Worm (Caenorhabditis elegans) whole organism, young adult: ENCODE measurements around the gene sto-4.

Experiments
- F23B12.7 ChIP-seq: sonication (generic microtip); optimal IDR thresholded peaks from 2 replicates; lab custom pipeline; 2017; ENCODE audit warnings: missing genetic modification characterization, mild to moderate bottlenecking, missing compliant biosample characterization, antibody characterized with exemption, moderate library complexity; ENCODE audit not compliant: insufficient read depth
- akir-1 ChIP-seq: fragments of 200-800 bp; sonication (Bioruptor generic); optimal IDR thresholded peaks from 2 replicates; lab custom pipeline; 2018; ENCODE audit warnings: mild to moderate bottlenecking, missing genetic modification characterization, moderate library complexity, missing compliant biosample characterization
- ama-1 ChIP-seq, 3 experiments: fragments of 150-350 bp in 1 of 3; sonication (generic microtip) in 2 of 3; optimal IDR thresholded peaks; 2 replicates each; lab custom pipeline; 2014 to 2018; ENCODE audit warnings: missing biosample characterization in 2 of 3, missing genetic modification characterization in 2 of 3, missing genetic modification reagents in 2 of 3
- cebp-1 ChIP-seq, 2 experiments: fragments of 200-800 bp in 1 of 2; sonication (Bioruptor generic) in 1 of 2; sonication (generic microtip) in 1 of 2; IDR thresholded peaks in 1 of 2; optimal IDR thresholded peaks in 1 of 2; 2 replicates each; pipeline versions ENCODE4 v1.3.6 to Lab custom; 2017 to 2022; ENCODE audit warnings: missing compliant biosample characterization in 2 of 2, missing genetic modification characterization in 2 of 2, mild to moderate bottlenecking in 1 of 2, missing genetic modification reagents in 1 of 2, moderate library complexity in 1 of 2
- die-1 ChIP-seq: sonication (generic microtip); optimal IDR thresholded peaks from 2 replicates; lab custom pipeline; 2016; ENCODE audit warnings: missing genotype, mild to moderate bottlenecking, missing genetic modification characterization, missing compliant biosample characterization
- dpl-1 ChIP-seq: fragments of 150-350 bp; optimal IDR thresholded peaks from 2 replicates; lab custom pipeline; 2014; ENCODE audit warnings: missing biosample characterization, missing genetic modification reagents, missing genetic modification characterization
- egl-18 ChIP-seq: fragments of 200-800 bp; sonication (Bioruptor generic); IDR thresholded peaks from 2 replicates; pipeline ENCODE4 v1.3.6; 2022; ENCODE audit warnings: missing genetic modification reagents, missing genetic modification characterization, missing compliant biosample characterization
- ekl-4 ChIP-seq: fragments of 200-800 bp; sonication (Bioruptor generic); IDR thresholded peaks from 2 replicates; pipeline ENCODE4 v1.3.6; 2022; ENCODE audit warnings: missing genetic modification reagents, missing genetic modification characterization, missing compliant biosample characterization
- ets-4 ChIP-seq: fragments of 200-800 bp; sonication (Bioruptor generic); optimal IDR thresholded peaks from 2 replicates; lab custom pipeline; 2018; ENCODE audit warnings: mild to moderate bottlenecking, missing genetic modification characterization, missing compliant biosample characterization
- let-526 ChIP-seq: fragments of 200-800 bp; sonication (Bioruptor generic); IDR thresholded peaks from 2 replicates; pipeline ENCODE4 v1.3.6; 2022; ENCODE audit warnings: missing genetic modification reagents, missing genetic modification characterization, missing compliant biosample characterization
- nfya-1 ChIP-seq: sonication (generic microtip); optimal IDR thresholded peaks from 2 replicates; lab custom pipeline; 2017; ENCODE audit warnings: antibody characterized with exemption, missing compliant biosample characterization, missing genetic modification characterization, borderline replicate concordance; ENCODE audit not compliant: insufficient read depth
- pha-4 ChIP-seq: fragments of 150-350 bp; sonication (generic microtip); optimal IDR thresholded peaks from 2 replicates; lab custom pipeline; 2014; ENCODE audit warnings: missing biosample characterization, missing genetic modification reagents, missing genetic modification characterization
- rec-8 ChIP-seq, 2 experiments: sonication (generic microtip); optimal IDR thresholded peaks; 2 replicates each; lab custom pipeline; 2016; ENCODE audit warnings: mild to moderate bottlenecking in 2 of 2, missing genetic modification characterization in 2 of 2, missing genetic modification reagents in 2 of 2, missing genotype in 2 of 2, missing biosample characterization in 1 of 2, missing compliant biosample characterization in 1 of 2, moderate library complexity in 1 of 2
- sptf-2 ChIP-seq: fragments of 200-800 bp; sonication (Bioruptor generic); optimal IDR thresholded peaks from 2 replicates; lab custom pipeline; 2018; ENCODE audit warnings: mild to moderate bottlenecking, missing genetic modification characterization, missing compliant biosample characterization

DNA sequence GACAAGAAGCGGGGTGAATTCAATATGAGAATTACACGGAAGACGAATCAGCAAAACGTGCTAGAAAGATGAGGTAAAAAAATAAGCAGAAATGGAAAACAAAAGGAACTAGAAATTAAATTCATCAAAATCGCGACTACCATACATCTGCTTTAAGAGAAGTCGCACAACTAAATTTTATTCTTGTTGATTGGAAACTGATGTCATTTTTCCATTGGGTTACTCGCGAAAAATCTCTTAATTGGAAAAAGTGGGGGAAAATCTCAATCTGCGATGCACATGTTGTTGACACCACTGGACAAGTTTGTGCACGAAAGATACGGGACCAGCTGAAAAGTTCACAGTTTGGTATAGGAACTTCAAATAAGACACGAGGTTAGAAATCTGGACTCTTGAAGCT is 47.0 kb upstream of the sto-4 start:
- TF ChIP-seq pha-4 (no peak), sptf-2 (GFP tag; lab: Kevin White, UChicago) (no peak), ekl-4 (GFP tag; lab: Robert Waterston, UW) (no peak), die-1 (tag; lab: Kevin White, UChicago) (no peak), F23B12.7 (tag; lab: Kevin White, UChicago) (no peak), let-526 (GFP tag; lab: Robert Waterston, UW) (no peak), dpl-1 (GFP tag; lab: Kevin White, UChicago) (no peak), rec-8 (tag; optimal IDR thresholded peaks at IDR 0.05; lab: Kevin White, UChicago) (no peak), ama-1 (optimal IDR thresholded peaks at IDR 0.05; lab: Kevin White, UChicago) (no peak), ama-1 (GFP tag; optimal IDR thresholded peaks at IDR 0.05; lab: Kevin White, UChicago) (no peak), ets-4 (GFP tag; lab: Kevin White, UChicago) (no peak), nfya-1 (tag; lab: Kevin White, UChicago) (no peak), cebp-1 (GFP tag; IDR thresholded peaks at IDR 0.05; lab: Robert Waterston, UW) (no peak), cebp-1 (tag; optimal IDR thresholded peaks at IDR 0.05; lab: Kevin White, UChicago) (no peak), akir-1 (GFP tag; lab: Kevin White, UChicago) (no peak), egl-18 (GFP tag; lab: Robert Waterston, UW) (no peak)
